Worm (Caenorhabditis elegans) whole organism, L1 larva: Measurements from ENCODE around the gene F14F7.4.

Experiments
- C04F5.9 ChIP-seq: sonication (generic microtip); optimal IDR thresholded peaks from 2 replicates; lab custom pipeline; 2016; ENCODE audit warnings: missing genetic modification characterization, missing compliant biosample characterization
- F16B12.6 ChIP-seq: fragments of 150-350 bp; optimal IDR thresholded peaks from 2 replicates; lab custom pipeline; 2014; ENCODE audit warnings: missing biosample characterization, missing genetic modification characterization
- ama-1 ChIP-seq: fragments of 150-350 bp; optimal IDR thresholded peaks from 2 replicates; lab custom pipeline; 2014
- ceh-8 ChIP-seq: fragments of 200-800 bp; sonication (Bioruptor generic); optimal IDR thresholded peaks from 2 replicates; lab custom pipeline; 2018; ENCODE audit warnings: mild to moderate bottlenecking, missing genetic modification characterization, moderate library complexity, missing compliant biosample characterization
- ceh-82 ChIP-seq, 3 experiments: fragments of 150-350 bp in 1 of 3; sonication (generic microtip) in 2 of 3; optimal IDR thresholded peaks; 2 replicates each; lab custom pipeline; 2014 to 2017; ENCODE audit warnings: missing biosample characterization in 3 of 3, missing genetic modification characterization in 3 of 3
- ceh-90 ChIP-seq: sonication (generic microtip); optimal IDR thresholded peaks from 2 replicates; lab custom pipeline; 2016; ENCODE audit warnings: missing genetic modification characterization, missing compliant biosample characterization
- egl-27 ChIP-seq, 2 experiments: fragments of 150-350 bp in 1 of 2; sonication (generic microtip); optimal IDR thresholded peaks; 3 replicates each; lab custom pipeline; 2017 to 2018; ENCODE audit warnings: missing biosample characterization in 2 of 2, missing genetic modification characterization in 2 of 2, missing genetic modification reagents in 2 of 2
- elt-2 ChIP-seq: sonication (generic microtip); optimal IDR thresholded peaks from 2 replicates; lab custom pipeline; 2016; ENCODE audit warnings: missing genetic modification characterization, mild to moderate bottlenecking, inconsistent platforms, missing compliant biosample characterization, missing genetic modification reagents
- fkh-4 ChIP-seq: sonication (generic microtip); optimal IDR thresholded peaks from 2 replicates; lab custom pipeline; 2016; ENCODE audit warnings: missing compliant biosample characterization, missing genetic modification characterization, borderline replicate concordance
- fkh-8 ChIP-seq: sonication (generic microtip); optimal IDR thresholded peaks from 2 replicates; lab custom pipeline; 2016; ENCODE audit warnings: mild to moderate bottlenecking, missing genetic modification characterization, missing compliant biosample characterization
- fos-1 ChIP-seq: fragments of 150-350 bp; optimal IDR thresholded peaks from 2 replicates; lab custom pipeline; 2014; ENCODE audit warnings: missing biosample characterization, missing genetic modification characterization
- grh-1 ChIP-seq: fragments of 200-800 bp; sonication (Bioruptor generic); IDR thresholded peaks from 2 replicates; pipeline ENCODE4 v1.3.6; 2022; ENCODE audit warnings: missing genetic modification reagents, missing genetic modification characterization, missing compliant biosample characterization
- hlh-17 ChIP-seq: fragments of 200-800 bp; sonication (Bioruptor generic); optimal IDR thresholded peaks from 2 replicates; lab custom pipeline; 2018; ENCODE audit warnings: missing genetic modification characterization, mild to moderate bottlenecking, missing compliant biosample characterization, moderate library complexity, borderline replicate concordance
- hpl-2 ChIP-seq: fragments of 150-350 bp; optimal IDR thresholded peaks from 2 replicates; lab custom pipeline; 2014; ENCODE audit warnings: missing biosample characterization, missing genetic modification reagents, missing genetic modification characterization
- isw-1 ChIP-seq: fragments of 200-800 bp; sonication (Bioruptor generic); IDR thresholded peaks from 2 replicates; pipeline ENCODE4 v1.3.6; 2022; ENCODE audit warnings: missing genetic modification characterization, missing compliant biosample characterization
- jun-1 ChIP-seq: fragments of 150-350 bp; optimal IDR thresholded peaks from 2 replicates; lab custom pipeline; 2014; ENCODE audit warnings: missing biosample characterization, missing genetic modification reagents, missing genetic modification characterization
- lin-13 ChIP-seq: fragments of 150-350 bp; optimal IDR thresholded peaks from 2 replicates; lab custom pipeline; 2014; ENCODE audit warnings: missing biosample characterization, missing genetic modification reagents, missing genetic modification characterization
- lin-15B ChIP-seq: fragments of 150-350 bp; sonication (generic microtip); optimal IDR thresholded peaks from 3 replicates; lab custom pipeline; 2014; ENCODE audit warnings: missing biosample characterization, missing genetic modification characterization
- lir-3 ChIP-seq: sonication (generic microtip); optimal IDR thresholded peaks from 2 replicates; lab custom pipeline; 2016; ENCODE audit warnings: mild to moderate bottlenecking, missing genetic modification characterization, moderate library complexity, missing compliant biosample characterization; ENCODE audit not compliant: poor library complexity
- mab-9 ChIP-seq: fragments of 200-800 bp; sonication (Bioruptor generic); IDR thresholded peaks from 2 replicates; pipeline ENCODE4 v1.3.6; 2022; ENCODE audit warnings: missing genetic modification reagents, missing genetic modification characterization, missing compliant biosample characterization
- mdl-1 ChIP-seq, 2 experiments: fragments of 150-350 bp; optimal IDR thresholded peaks; 2 replicates each; lab custom pipeline; 2014 to 2017; ENCODE audit warnings: missing biosample characterization in 2 of 2, missing genetic modification characterization in 2 of 2, inconsistent platforms in 1 of 2
- mef-2 ChIP-seq: fragments of 150-350 bp; optimal IDR thresholded peaks from 2 replicates; lab custom pipeline; 2014; ENCODE audit warnings: missing biosample characterization, missing genetic modification characterization
- mep-1 ChIP-seq: fragments of 150-350 bp; optimal IDR thresholded peaks from 2 replicates; lab custom pipeline; 2014; ENCODE audit warnings: missing biosample characterization, missing genetic modification characterization
- nhr-11 ChIP-seq: fragments of 150-350 bp; optimal IDR thresholded peaks from 2 replicates; lab custom pipeline; 2014; ENCODE audit warnings: missing biosample characterization, missing genetic modification characterization
- nhr-12 ChIP-seq: sonication (generic microtip); optimal IDR thresholded peaks from 2 replicates; lab custom pipeline; 2017; ENCODE audit warnings: missing biosample characterization, missing genetic modification characterization
- nhr-19 ChIP-seq: fragments of 200-800 bp; sonication (Bioruptor generic); conservative IDR thresholded peaks from 2 replicates; pipeline ENCODE4 v1.3.6; 2022; ENCODE audit warnings: missing genetic modification characterization, missing compliant biosample characterization
- nhr-20 ChIP-seq: sonication (generic microtip); optimal IDR thresholded peaks from 2 replicates; lab custom pipeline; 2016; ENCODE audit warnings: mild to moderate bottlenecking, missing genetic modification characterization, missing compliant biosample characterization
- nhr-47 ChIP-seq: sonication (generic microtip); optimal IDR thresholded peaks from 2 replicates; lab custom pipeline; 2016; ENCODE audit warnings: mild to moderate bottlenecking, missing genetic modification characterization, moderate library complexity, missing compliant biosample characterization
- nhr-71 ChIP-seq: sonication (generic microtip); optimal IDR thresholded peaks from 2 replicates; lab custom pipeline; 2016; ENCODE audit warnings: mild to moderate bottlenecking, missing genetic modification characterization, moderate library complexity, missing compliant biosample characterization
- nhr-84 ChIP-seq: sonication (generic microtip); optimal IDR thresholded peaks from 2 replicates; lab custom pipeline; 2017; ENCODE audit warnings: missing biosample characterization, missing genetic modification characterization
- nhr-85 ChIP-seq: sonication (generic microtip); peaks from one replicate; lab custom pipeline; 2016; ENCODE audit warnings: missing genetic modification characterization, inconsistent platforms, missing compliant biosample characterization
- nhr-90 ChIP-seq: sonication (generic microtip); optimal IDR thresholded peaks from 2 replicates; lab custom pipeline; 2016; ENCODE audit warnings: mild to moderate bottlenecking, missing genetic modification characterization, missing compliant biosample characterization; ENCODE audit not compliant: poor library complexity
- pqm-1 ChIP-seq: sonication (generic microtip); optimal IDR thresholded peaks from 3 replicates; lab custom pipeline; 2017; ENCODE audit warnings: missing biosample characterization, missing genetic modification characterization
- skn-1 ChIP-seq: fragments of 150-350 bp; optimal IDR thresholded peaks from 2 replicates; lab custom pipeline; 2014; ENCODE audit warnings: missing biosample characterization, missing genetic modification characterization
- snpc-4 ChIP-seq: fragments of 150-350 bp; optimal IDR thresholded peaks from 2 replicates; lab custom pipeline; 2014; ENCODE audit warnings: missing biosample characterization, missing genetic modification characterization
- snu-23 ChIP-seq: sonication (generic microtip); optimal IDR thresholded peaks from 2 replicates; lab custom pipeline; 2016; ENCODE audit warnings: missing genetic modification characterization, missing compliant biosample characterization
- sox-4 ChIP-seq: sonication (generic microtip); optimal IDR thresholded peaks from 2 replicates; lab custom pipeline; 2016; ENCODE audit warnings: missing genetic modification characterization, missing compliant biosample characterization
- sup-37 ChIP-seq: fragments of 200-800 bp; sonication (Bioruptor generic); optimal IDR thresholded peaks from 2 replicates; lab custom pipeline; 2018; ENCODE audit warnings: mild to moderate bottlenecking, missing genetic modification characterization, missing compliant biosample characterization
- swsn-7 ChIP-seq: sonication (generic microtip); optimal IDR thresholded peaks from 2 replicates; lab custom pipeline; 2016; ENCODE audit warnings: missing genetic modification characterization, missing compliant biosample characterization
- tlp-1 ChIP-seq: fragments of 150-350 bp; optimal IDR thresholded peaks from 2 replicates; lab custom pipeline; 2014; ENCODE audit warnings: missing biosample characterization, missing genetic modification characterization
- unc-130 ChIP-seq: fragments of 150-350 bp; optimal IDR thresholded peaks from 2 replicates; lab custom pipeline; 2017; ENCODE audit warnings: missing biosample characterization, missing genetic modification characterization, inconsistent platforms
- unc-62 ChIP-seq: fragments of 150-350 bp; optimal IDR thresholded peaks from 2 replicates; lab custom pipeline; 2014; ENCODE audit warnings: missing biosample characterization, missing genetic modification reagents, missing genetic modification characterization
- unc-98 ChIP-seq: fragments of 200-800 bp; sonication (Bioruptor generic); IDR thresholded peaks from 2 replicates; pipeline ENCODE4 v1.3.6; 2022; ENCODE audit warnings: missing genetic modification characterization, missing compliant biosample characterization
- xbp-1 ChIP-seq: sonication (generic microtip); optimal IDR thresholded peaks from 2 replicates; lab custom pipeline; 2016; ENCODE audit warnings: missing genetic modification characterization, missing compliant biosample characterization
- ztf-11 ChIP-seq, 2 experiments: sonication (generic microtip); optimal IDR thresholded peaks; 2 replicates each; lab custom pipeline; 2016 to 2017; ENCODE audit warnings: missing genetic modification characterization in 2 of 2, missing biosample characterization in 1 of 2, missing compliant biosample characterization in 1 of 2
- ztf-4 ChIP-seq: fragments of 150-350 bp; optimal IDR thresholded peaks from 2 replicates; lab custom pipeline; 2014; ENCODE audit warnings: missing biosample characterization, missing genetic modification characterization

Gene F14F7.4

DNA sequence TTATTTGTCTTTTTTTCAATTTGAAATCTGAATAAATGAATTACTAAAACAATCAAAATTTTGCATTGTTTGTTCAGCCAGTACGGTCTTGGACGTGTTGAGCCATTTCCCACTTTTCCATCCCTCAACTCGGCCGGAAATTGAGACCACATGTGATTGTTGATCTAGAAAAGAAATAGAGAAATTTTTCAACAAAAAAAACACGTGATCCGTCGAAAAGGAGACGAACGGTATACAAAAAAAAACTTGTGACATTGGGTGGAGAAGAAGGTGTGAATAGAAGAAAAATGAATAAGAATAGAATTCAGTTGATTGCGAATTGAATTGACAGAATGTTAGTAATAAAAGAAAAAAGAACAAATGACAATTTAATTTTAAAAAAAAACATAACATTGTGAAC, 27.2 kb upstream of the F14F7.4 start (continued):
- no peak for TF ChIP-seq lin-13 (GFP tag; lab: Kevin White, UChicago)
- TF ChIP-seq skn-1 (tag; lab: Kevin White, UChicago), result peak; percentile 51
- TF ChIP-seq nhr-12 (tag; lab: Kevin White, UChicago), result no peak
- peak in 1 of 2 experiments; percentile 8 for TF ChIP-seq mdl-1 (tag; optimal IDR thresholded peaks at IDR 0.05; lab: Kevin White, UChicago)
- TF ChIP-seq fkh-4, result no peak
- no peak for TF ChIP-seq jun-1 (tag; lab: Kevin White, UChicago)
- TF ChIP-seq mep-1 (tag; lab: Kevin White, UChicago), result no peak
- TF ChIP-seq ama-1 (lab: Kevin White, UChicago), result no peak
- TF ChIP-seq ztf-4 (tag; lab: Kevin White, UChicago), result no peak

ce11 chrIII:13056230-13056629, 26.7 kb upstream of the F14F7.4 start:
- TF ChIP-seq mab-9 (no peak), snu-23 (GFP tag; lab: Kevin White, UChicago) (no peak), elt-2 (no peak), ceh-82 (tag; optimal IDR thresholded peaks at IDR 0.05; lab: Kevin White, UChicago) (no peak), ztf-11 (tag; optimal IDR thresholded peaks at IDR 0.05; lab: Kevin White, UChicago) (no peak), fkh-8 (tag; lab: Kevin White, UChicago) (no peak), egl-27 (tag; optimal IDR thresholded peaks at IDR 0.05; lab: Kevin White, UChicago) (no peak), lin-15B (no peak), lir-3 (tag; lab: Kevin White, UChicago) (no peak), grh-1 (no peak), ceh-90 (tag; lab: Kevin White, UChicago) (no peak), isw-1 (GFP tag; lab: Robert Waterston, UW) (no peak), unc-98 (GFP tag; lab: Robert Waterston, UW) (no peak), nhr-47 (tag; lab: Kevin White, UChicago) (no peak), nhr-11 (no peak), nhr-19 (GFP tag; lab: Robert Waterston, UW) (no peak), nhr-20 (tag; lab: Kevin White, UChicago) (no peak), nhr-84 (tag; lab: Kevin White, UChicago) (no peak)

- no peak for TF ChIP-seq F16B12.6 (tag; lab: Kevin White, UChicago)
- TF ChIP-seq nhr-90, result no peak
- TF ChIP-seq ceh-82 (tag; optimal IDR thresholded peaks at IDR 0.05; lab: Kevin White, UChicago), result no peak
- no peak for TF ChIP-seq unc-130 (tag; lab: Kevin White, UChicago)
- TF ChIP-seq snpc-4 (tag; lab: Kevin White, UChicago), result no peak
- no peak for TF ChIP-seq C04F5.9
- TF ChIP-seq mef-2 (tag; lab: Kevin White, UChicago), result no peak
- no peak for TF ChIP-seq fkh-8 (tag; lab: Kevin White, UChicago)
- TF ChIP-seq sup-37 (GFP tag; lab: Kevin White, UChicago), result no peak
- TF ChIP-seq swsn-7 (tag; lab: Kevin White, UChicago), result no peak
- no peak for TF ChIP-seq xbp-1 (tag; lab: Kevin White, UChicago)
- no peak for TF ChIP-seq sox-4 (tag; lab: Kevin White, UChicago)
- no peak for TF ChIP-seq unc-62 (GFP tag; lab: Kevin White, UChicago)
Measured at ce11 chrIII:13055342-13055741, 25.8 kb upstream of the F14F7.4 start, which contains the start of gene F54F12.1. Gene F54F12.1 (minus strand): TSS chrIII:13055442.

ce11 chrIII:13049956-13050355, 20.4 kb upstream of the F14F7.4 start:
- TF ChIP-seq pqm-1 (tag; lab: Kevin White, UChicago) (no peak), hpl-2 (GFP tag; lab: Kevin White, UChicago) (no peak), ceh-90 (tag; lab: Kevin White, UChicago) (no peak), nhr-85 (no peak), tlp-1 (tag; lab: Kevin White, UChicago) (no peak), nhr-71 (tag; lab: Kevin White, UChicago) (no peak), hlh-17 (GFP tag; lab: Kevin White, UChicago) (no peak), fos-1 (tag; lab: Kevin White, UChicago) (no peak), ceh-8 (GFP tag; lab: Kevin White, UChicago) (no peak)
- TF ChIP-seq, all 84 proteins: peak for 0
